Worm (Caenorhabditis elegans): ENCODE measurements around the gene mog-3.

ce11 chrIII:5344561-5344960 lies 36.2 kb downstream of the mog-3 start:
- no peak for TF ChIP-seq cey-2 (tag; optimal IDR thresholded peaks at IDR 0.05; ENCODE audit: borderline replicate concordance, insufficient read depth)
- TF ChIP-seq ZK546.5 (tag; optimal IDR thresholded peaks at IDR 0.05), result no peak
- TF ChIP-seq ces-1 (GFP tag; optimal IDR thresholded peaks at IDR 0.05), result no peak
- no peak for TF ChIP-seq aha-1 (tag)
- TF ChIP-seq T26A8.4 (GFP tag; IDR thresholded peaks at IDR 0.05), result no peak
- TF ChIP-seq F37D6.2 (tag; optimal IDR thresholded peaks at IDR 0.05), result no peak
- TF ChIP-seq ceh-82 (tag; optimal IDR thresholded peaks at IDR 0.05), result no peak
- TF ChIP-seq spr-3 (GFP tag; optimal IDR thresholded peaks at IDR 0.05), result no peak
